Worm (Caenorhabditis elegans) whole organism, L1 larva: Measurements from ENCODE around the gene F13H6.5.

Experiments used
- C34B4.2 ChIP-seq: sonication (generic microtip); optimal IDR thresholded peaks from 2 replicates; lab custom pipeline; 2017; ENCODE audit warnings: mild to moderate bottlenecking, missing genetic modification characterization, missing compliant biosample characterization
- Y116A8C.19 ChIP-seq: sonication (generic microtip); optimal IDR thresholded peaks from 2 replicates; lab custom pipeline; 2016; ENCODE audit warnings: missing compliant biosample characterization, missing genetic modification characterization, borderline replicate concordance
- alr-1 ChIP-seq: fragments of 200-800 bp; sonication (Bioruptor generic); optimal IDR thresholded peaks from 2 replicates; lab custom pipeline; 2018; ENCODE audit warnings: borderline replicate concordance, mild to moderate bottlenecking, missing genetic modification characterization, missing compliant biosample characterization
- ceh-63 ChIP-seq: fragments of 200-800 bp; sonication (Bioruptor generic); optimal IDR thresholded peaks from 2 replicates; lab custom pipeline; 2018; ENCODE audit warnings: mild to moderate bottlenecking, missing genetic modification characterization, missing compliant biosample characterization
- ceh-82 ChIP-seq, 3 experiments: fragments of 150-350 bp in 1 of 3; sonication (generic microtip) in 2 of 3; optimal IDR thresholded peaks; 2 replicates each; lab custom pipeline; 2014 to 2017; ENCODE audit warnings: missing biosample characterization in 3 of 3, missing genetic modification characterization in 3 of 3
- ceh-88 ChIP-seq: fragments of 200-800 bp; sonication (Bioruptor generic); IDR thresholded peaks from 2 replicates; pipeline ENCODE4 v1.3.6; 2022; ENCODE audit warnings: missing genetic modification characterization, missing compliant biosample characterization
- ceh-90 ChIP-seq: sonication (generic microtip); optimal IDR thresholded peaks from 2 replicates; lab custom pipeline; 2016; ENCODE audit warnings: missing genetic modification characterization, missing compliant biosample characterization
- dpl-1 ChIP-seq, 3 experiments: fragments of 150-350 bp in 2 of 3; sonication (generic microtip) in 1 of 3; optimal IDR thresholded peaks; 2 replicates each; lab custom pipeline; 2014 to 2017; ENCODE audit warnings: missing biosample characterization in 3 of 3, missing genetic modification characterization in 3 of 3, missing genetic modification reagents in 3 of 3
- dsc-1 ChIP-seq: sonication (generic microtip); optimal IDR thresholded peaks from 2 replicates; lab custom pipeline; 2016; ENCODE audit warnings: mild to moderate bottlenecking, missing genetic modification characterization, missing compliant biosample characterization
- efl-3 ChIP-seq: fragments of 200-800 bp; sonication (Bioruptor generic); optimal IDR thresholded peaks from 2 replicates; lab custom pipeline; 2018; ENCODE audit warnings: mild to moderate bottlenecking, missing genetic modification characterization, missing compliant biosample characterization
- elt-2 ChIP-seq: sonication (generic microtip); optimal IDR thresholded peaks from 2 replicates; lab custom pipeline; 2016; ENCODE audit warnings: missing genetic modification characterization, mild to moderate bottlenecking, inconsistent platforms, missing compliant biosample characterization, missing genetic modification reagents
- fkh-4 ChIP-seq: sonication (generic microtip); optimal IDR thresholded peaks from 2 replicates; lab custom pipeline; 2016; ENCODE audit warnings: missing compliant biosample characterization, missing genetic modification characterization, borderline replicate concordance
- fkh-8 ChIP-seq: sonication (generic microtip); optimal IDR thresholded peaks from 2 replicates; lab custom pipeline; 2016; ENCODE audit warnings: mild to moderate bottlenecking, missing genetic modification characterization, missing compliant biosample characterization
- isw-1 ChIP-seq: fragments of 200-800 bp; sonication (Bioruptor generic); IDR thresholded peaks from 2 replicates; pipeline ENCODE4 v1.3.6; 2022; ENCODE audit warnings: missing genetic modification characterization, missing compliant biosample characterization
- lin-14 ChIP-seq: fragments of 200-800 bp; sonication (Bioruptor generic); optimal IDR thresholded peaks from 2 replicates; lab custom pipeline; 2018; ENCODE audit warnings: mild to moderate bottlenecking, missing genetic modification characterization, moderate library complexity, missing compliant biosample characterization
- lsy-2 ChIP-seq, 2 experiments: fragments of 150-350 bp; optimal IDR thresholded peaks; 2 replicates each; lab custom pipeline; 2014; ENCODE audit warnings: missing biosample characterization in 2 of 2, missing genetic modification characterization in 2 of 2
- mab-9 ChIP-seq: fragments of 200-800 bp; sonication (Bioruptor generic); IDR thresholded peaks from 2 replicates; pipeline ENCODE4 v1.3.6; 2022; ENCODE audit warnings: missing genetic modification reagents, missing genetic modification characterization, missing compliant biosample characterization
- mdl-1 ChIP-seq, 2 experiments: fragments of 150-350 bp; optimal IDR thresholded peaks; 2 replicates each; lab custom pipeline; 2014 to 2017; ENCODE audit warnings: missing biosample characterization in 2 of 2, missing genetic modification characterization in 2 of 2, inconsistent platforms in 1 of 2
- mef-2 ChIP-seq: fragments of 150-350 bp; optimal IDR thresholded peaks from 2 replicates; lab custom pipeline; 2014; ENCODE audit warnings: missing biosample characterization, missing genetic modification characterization
- mep-1 ChIP-seq: fragments of 150-350 bp; optimal IDR thresholded peaks from 2 replicates; lab custom pipeline; 2014; ENCODE audit warnings: missing biosample characterization, missing genetic modification characterization
- nhr-12 ChIP-seq: sonication (generic microtip); optimal IDR thresholded peaks from 2 replicates; lab custom pipeline; 2017; ENCODE audit warnings: missing biosample characterization, missing genetic modification characterization
- nhr-19 ChIP-seq: fragments of 200-800 bp; sonication (Bioruptor generic); conservative IDR thresholded peaks from 2 replicates; pipeline ENCODE4 v1.3.6; 2022; ENCODE audit warnings: missing genetic modification characterization, missing compliant biosample characterization
- nhr-28 ChIP-seq: fragments of 150-350 bp; optimal IDR thresholded peaks from 2 replicates; lab custom pipeline; 2014; ENCODE audit warnings: missing biosample characterization, missing genetic modification characterization
- nhr-47 ChIP-seq: sonication (generic microtip); optimal IDR thresholded peaks from 2 replicates; lab custom pipeline; 2016; ENCODE audit warnings: mild to moderate bottlenecking, missing genetic modification characterization, moderate library complexity, missing compliant biosample characterization
- nhr-71 ChIP-seq: sonication (generic microtip); optimal IDR thresholded peaks from 2 replicates; lab custom pipeline; 2016; ENCODE audit warnings: mild to moderate bottlenecking, missing genetic modification characterization, moderate library complexity, missing compliant biosample characterization
- nhr-84 ChIP-seq: sonication (generic microtip); optimal IDR thresholded peaks from 2 replicates; lab custom pipeline; 2017; ENCODE audit warnings: missing biosample characterization, missing genetic modification characterization
- pag-3 ChIP-seq: sonication (generic microtip); optimal IDR thresholded peaks from 2 replicates; lab custom pipeline; 2017; ENCODE audit warnings: missing genetic modification characterization, mild to moderate bottlenecking, missing compliant biosample characterization, antibody characterized with exemption, borderline replicate concordance; ENCODE audit not compliant: insufficient read depth
- pax-3 ChIP-seq: fragments of 200-800 bp; sonication (Bioruptor generic); optimal IDR thresholded peaks from 2 replicates; lab custom pipeline; 2018; ENCODE audit warnings: mild to moderate bottlenecking, missing genetic modification characterization, moderate library complexity, missing compliant biosample characterization
- rnt-1 ChIP-seq: sonication (generic microtip); optimal IDR thresholded peaks from 2 replicates; lab custom pipeline; 2016; ENCODE audit warnings: mild to moderate bottlenecking, missing genetic modification characterization, moderate library complexity, missing compliant biosample characterization
- snu-23 ChIP-seq: sonication (generic microtip); optimal IDR thresholded peaks from 2 replicates; lab custom pipeline; 2016; ENCODE audit warnings: missing genetic modification characterization, missing compliant biosample characterization
- sptf-1 ChIP-seq: fragments of 150-350 bp; optimal IDR thresholded peaks from 2 replicates; lab custom pipeline; 2014; ENCODE audit warnings: missing biosample characterization, missing genetic modification characterization
- sup-37 ChIP-seq: fragments of 200-800 bp; sonication (Bioruptor generic); optimal IDR thresholded peaks from 2 replicates; lab custom pipeline; 2018; ENCODE audit warnings: mild to moderate bottlenecking, missing genetic modification characterization, missing compliant biosample characterization
- swsn-7 ChIP-seq: sonication (generic microtip); optimal IDR thresholded peaks from 2 replicates; lab custom pipeline; 2016; ENCODE audit warnings: missing genetic modification characterization, missing compliant biosample characterization
- tbx-2 ChIP-seq: sonication (generic microtip); optimal IDR thresholded peaks from 2 replicates; lab custom pipeline; 2016; ENCODE audit warnings: missing genetic modification characterization, missing compliant biosample characterization
- unc-130 ChIP-seq: fragments of 150-350 bp; optimal IDR thresholded peaks from 2 replicates; lab custom pipeline; 2017; ENCODE audit warnings: missing biosample characterization, missing genetic modification characterization, inconsistent platforms
- unc-30 ChIP-seq: sonication (generic microtip); optimal IDR thresholded peaks from 2 replicates; lab custom pipeline; 2017; ENCODE audit warnings: missing biosample characterization, missing genetic modification characterization

The F13H6.5 gene

ce11 chrV:6344531-6345171 is 30.1 kb downstream of the F13H6.5 start:
- TF ChIP-seq ceh-88 (GFP tag; lab: Robert Waterston, UW) (no peak), Y116A8C.19 (tag; lab: Kevin White, UChicago) (no peak), mef-2 (tag; lab: Kevin White, UChicago) (no peak), lin-14 (GFP tag; lab: Kevin White, UChicago) (peak; percentile 57), pax-3 (tag; lab: Kevin White, UChicago) (no peak), nhr-19 (GFP tag; lab: Robert Waterston, UW) (0 out of 2 replicates have a peak, but pooled peaks have one; percentile 3), nhr-71 (peak; percentile 39), alr-1 (tag; lab: Kevin White, UChicago) (no peak), swsn-7 (tag; lab: Kevin White, UChicago) (no peak), dsc-1 (peak; percentile 57), nhr-12 (tag; lab: Kevin White, UChicago) (no peak), nhr-28 (tag; lab: Kevin White, UChicago) (no peak), tbx-2 (no peak), ceh-90 (tag; lab: Kevin White, UChicago) (no peak), fkh-8 (tag; lab: Kevin White, UChicago) (no peak), lsy-2 (tag; optimal IDR thresholded peaks at IDR 0.05; lab: Kevin White, UChicago) (peak in 1 of 2 experiments; percentile 7), rnt-1 (tag; lab: Kevin White, UChicago) (peak; percentile 67), efl-3 (GFP tag; lab: Kevin White, UChicago) (no peak), pag-3 (no peak), sptf-1 (no peak), unc-30 (tag; lab: Kevin White, UChicago) (no peak), isw-1 (GFP tag; lab: Robert Waterston, UW) (no peak), nhr-47 (tag; lab: Kevin White, UChicago) (no peak), ceh-63 (GFP tag; lab: Kevin White, UChicago) (no peak), ceh-82 (tag; optimal IDR thresholded peaks at IDR 0.05; lab: Kevin White, UChicago) (no peak), snu-23 (GFP tag; lab: Kevin White, UChicago) (no peak), mep-1 (no peak), mab-9 (GFP tag; lab: Robert Waterston, UW) (no peak), C34B4.2 (no peak)
- TF ChIP-seq, all 84 proteins: peak for 6

ce11 chrV:6342502-6342901 is 32.2 kb downstream of the F13H6.5 start:
- TF ChIP-seq unc-130 (tag; lab: Kevin White, UChicago): peak; percentile 15
- TF ChIP-seq fkh-4 (tag; lab: Kevin White, UChicago): peak; percentile 70
- no peak for TF ChIP-seq elt-2 (tag; lab: Kevin White, UChicago)
- no peak for TF ChIP-seq mab-9 (GFP tag; lab: Robert Waterston, UW)
- TF ChIP-seq nhr-19 (GFP tag; lab: Robert Waterston, UW): peak; percentile 17; the same call in 1 of the 2 replicates
- TF ChIP-seq snu-23 (GFP tag; lab: Kevin White, UChicago): peak; percentile 32
- TF ChIP-seq dpl-1 (GFP tag; optimal IDR thresholded peaks at IDR 0.05; lab: Kevin White, UChicago): peak in 1 of 3 experiments; percentile 2
- peak; percentile 96 for TF ChIP-seq dsc-1
- TF ChIP-seq nhr-84 (tag; lab: Kevin White, UChicago): no peak
- TF ChIP-seq mep-1: peak; percentile 28
- no peak for TF ChIP-seq sup-37 (GFP tag; lab: Kevin White, UChicago)
- TF ChIP-seq mdl-1 (tag; optimal IDR thresholded peaks at IDR 0.05; lab: Kevin White, UChicago): peak in 1 of 2 experiments; percentile 10
- peak; percentile 83 for TF ChIP-seq lin-14 (GFP tag; lab: Kevin White, UChicago)
- TF ChIP-seq rnt-1 (tag; lab: Kevin White, UChicago): peak; percentile 72
- TF ChIP-seq swsn-7 (tag; lab: Kevin White, UChicago): peak; percentile 11
- TF ChIP-seq nhr-71: peak; percentile 60
- TF ChIP-seq lsy-2 (tag; optimal IDR thresholded peaks at IDR 0.05; lab: Kevin White, UChicago): peak in 1 of 2 experiments; percentile 52
- no peak for TF ChIP-seq efl-3 (GFP tag; lab: Kevin White, UChicago)
- TF ChIP-seq pax-3 (tag; lab: Kevin White, UChicago): no peak
